Worm (Caenorhabditis elegans) whole organism, mixed stage, embryonic: ENCODE data around the gene hpo-12.

ENCODE experiments used
- bed-3 ChIP-seq: fragments of 200-800 bp; sonication (Bioruptor generic); optimal IDR thresholded peaks from 3 replicates; lab custom pipeline; 2018; ENCODE audit warnings: mild to moderate bottlenecking, missing genetic modification characterization, moderate library complexity, missing compliant biosample characterization
- blmp-1 ChIP-seq: fragments of 150-350 bp; optimal IDR thresholded peaks from 2 replicates; lab custom pipeline; 2014; ENCODE audit warnings: missing biosample characterization, missing genetic modification characterization
- ceh-39 ChIP-seq: fragments of 150-350 bp; optimal IDR thresholded peaks from 2 replicates; lab custom pipeline; 2014; ENCODE audit warnings: missing biosample characterization, missing genetic modification characterization
- ceh-43 ChIP-seq: fragments of 200-800 bp; sonication (Bioruptor generic); optimal IDR thresholded peaks from 2 replicates; lab custom pipeline; 2018; ENCODE audit warnings: mild to moderate bottlenecking, missing genetic modification characterization, moderate library complexity, missing compliant biosample characterization
- ceh-83 ChIP-seq: fragments of 200-800 bp; sonication (Bioruptor generic); optimal IDR thresholded peaks from 2 replicates; lab custom pipeline; 2018; ENCODE audit warnings: mild to moderate bottlenecking, missing genetic modification characterization, missing compliant biosample characterization
- ces-1 ChIP-seq: fragments of 150-350 bp; optimal IDR thresholded peaks from 2 replicates; lab custom pipeline; 2014; ENCODE audit warnings: missing biosample characterization, missing genetic modification reagents, missing genetic modification characterization
- cnd-1 ChIP-seq: fragments of 200-800 bp; sonication (Bioruptor generic); optimal IDR thresholded peaks from 2 replicates; lab custom pipeline; 2018; ENCODE audit warnings: mild to moderate bottlenecking, missing genetic modification characterization, missing compliant biosample characterization
- drap-1 ChIP-seq: fragments of 200-800 bp; sonication (Bioruptor generic); optimal IDR thresholded peaks from 3 replicates; lab custom pipeline; 2018; ENCODE audit warnings: mild to moderate bottlenecking, missing genetic modification characterization, missing compliant biosample characterization
- elt-3 ChIP-seq: fragments of 150-350 bp; optimal IDR thresholded peaks from 2 replicates; lab custom pipeline; 2014; ENCODE audit warnings: missing biosample characterization, missing genetic modification characterization
- flh-1 ChIP-seq: fragments of 200-800 bp; sonication (Bioruptor generic); optimal IDR thresholded peaks from 2 replicates; lab custom pipeline; 2018; ENCODE audit warnings: mild to moderate bottlenecking, missing genetic modification characterization, moderate library complexity, missing compliant biosample characterization
- ham-2 ChIP-seq: fragments of 200-800 bp; sonication (Bioruptor generic); optimal IDR thresholded peaks from 2 replicates; lab custom pipeline; 2018; ENCODE audit warnings: mild to moderate bottlenecking, missing genetic modification characterization, missing compliant biosample characterization
- lin-13 ChIP-seq: fragments of 150-350 bp; optimal IDR thresholded peaks from 2 replicates; lab custom pipeline; 2014; ENCODE audit warnings: missing biosample characterization, missing genetic modification characterization
- lsy-2 ChIP-seq: fragments of 150-350 bp; optimal IDR thresholded peaks from 2 replicates; lab custom pipeline; 2014; ENCODE audit warnings: missing biosample characterization, missing genetic modification characterization
- mab-5 ChIP-seq: fragments of 150-350 bp; optimal IDR thresholded peaks from 2 replicates; lab custom pipeline; 2014; ENCODE audit warnings: missing biosample characterization, missing genetic modification characterization
- mep-1 ChIP-seq: fragments of 150-350 bp; optimal IDR thresholded peaks from 2 replicates; lab custom pipeline; 2017; ENCODE audit warnings: missing biosample characterization, missing genetic modification reagents, missing genetic modification characterization, inconsistent platforms
- mls-2 ChIP-seq: sonication (generic microtip); optimal IDR thresholded peaks from 2 replicates; lab custom pipeline; 2016; ENCODE audit warnings: mild to moderate bottlenecking, missing genetic modification characterization, moderate library complexity, missing compliant biosample characterization
- nhr-12 ChIP-seq: fragments of 150-350 bp; optimal IDR thresholded peaks from 2 replicates; lab custom pipeline; 2014; ENCODE audit warnings: missing biosample characterization, missing genetic modification characterization
- nhr-2 ChIP-seq: fragments of 150-350 bp; optimal IDR thresholded peaks from 2 replicates; lab custom pipeline; 2014; ENCODE audit warnings: missing biosample characterization, missing genetic modification characterization
- nhr-237 ChIP-seq: fragments of 150-350 bp; optimal IDR thresholded peaks from 2 replicates; lab custom pipeline; 2014; ENCODE audit warnings: missing biosample characterization, missing genetic modification characterization
- nhr-28 ChIP-seq: fragments of 150-350 bp; optimal IDR thresholded peaks from 2 replicates; lab custom pipeline; 2014; ENCODE audit warnings: missing biosample characterization, missing genetic modification characterization
- nhr-76 ChIP-seq: sonication (generic microtip); optimal IDR thresholded peaks from 2 replicates; lab custom pipeline; 2017; ENCODE audit warnings: missing biosample characterization, missing genetic modification characterization
- pha-4 ChIP-seq: fragments of 150-350 bp; optimal IDR thresholded peaks from 2 replicates; lab custom pipeline; 2018; ENCODE audit warnings: missing biosample characterization, missing genetic modification reagents, missing genetic modification characterization
- sem-2 ChIP-seq: fragments of 200-800 bp; sonication (Bioruptor generic); optimal IDR thresholded peaks from 2 replicates; lab custom pipeline; 2018; ENCODE audit warnings: mild to moderate bottlenecking, missing genetic modification characterization, missing compliant biosample characterization
- snpc-4 ChIP-seq: fragments of 150-350 bp; optimal IDR thresholded peaks from 2 replicates; lab custom pipeline; 2014; ENCODE audit warnings: missing biosample characterization, missing genetic modification characterization
- sptf-1 ChIP-seq: sonication (generic microtip); optimal IDR thresholded peaks from 2 replicates; lab custom pipeline; 2017; ENCODE audit warnings: mild to moderate bottlenecking, missing genetic modification characterization, moderate library complexity, missing compliant biosample characterization
- tbx-8 ChIP-seq: fragments of 200-800 bp; sonication (Bioruptor generic); optimal IDR thresholded peaks from 2 replicates; lab custom pipeline; 2018; ENCODE audit warnings: mild to moderate bottlenecking, missing genetic modification characterization, moderate library complexity, missing compliant biosample characterization
- unc-120 ChIP-seq: sonication (generic microtip); optimal IDR thresholded peaks from 2 replicates; lab custom pipeline; 2017; ENCODE audit warnings: missing genetic modification characterization, missing compliant biosample characterization; ENCODE audit not compliant: poor library complexity, severe bottlenecking
- unc-62 ChIP-seq: fragments of 150-350 bp; optimal IDR thresholded peaks from 2 replicates; lab custom pipeline; 2014; ENCODE audit warnings: missing biosample characterization, missing genetic modification reagents, missing genetic modification characterization
- zip-8 ChIP-seq: fragments of 150-350 bp; optimal IDR thresholded peaks from 2 replicates; lab custom pipeline; 2014; ENCODE audit warnings: missing biosample characterization, missing genetic modification characterization
- ztf-11 ChIP-seq: fragments of 150-350 bp; optimal IDR thresholded peaks from 2 replicates; lab custom pipeline; 2014; ENCODE audit warnings: missing biosample characterization, missing genetic modification characterization

Gene hpo-12

ce11 chrIV:12287628-12288027, 4.7 kb downstream of the hpo-12 start, which contains the start of gene erl-1:
TSS of gene erl-1 (plus strand) at chrIV:12287928.
- TF ChIP-seq sptf-1 (tag; lab: Kevin White, UChicago) (no peak), flh-1 (GFP tag; lab: Kevin White, UChicago) (no peak), snpc-4 (no peak), nhr-2 (tag; lab: Kevin White, UChicago) (no peak), nhr-28 (tag; lab: Kevin White, UChicago) (no peak)
- TF ChIP-seq, all 35 proteins: peak for 0

- no peak for TF ChIP-seq snpc-4
These were observed 6.2 kb downstream of the hpo-12 start, which contains the start of gene C42C1.9 for ce11 chrIV:12289149-12289548. TSS of gene C42C1.9 (plus strand) at chrIV:12289449.

- TF ChIP-seq unc-120 (tag; lab: Kevin White, UChicago), result no peak
- TF ChIP-seq cnd-1 (tag; lab: Kevin White, UChicago), result no peak
- TF ChIP-seq flh-1 (GFP tag; lab: Kevin White, UChicago), result no peak
- no peak for TF ChIP-seq elt-3
- no peak for TF ChIP-seq snpc-4
- TF ChIP-seq ceh-83 (GFP tag; lab: Kevin White, UChicago), result no peak
- no peak for TF ChIP-seq nhr-28 (tag; lab: Kevin White, UChicago)
- no peak for TF ChIP-seq lin-13 (tag; lab: Kevin White, UChicago)
- TF ChIP-seq, all 35 proteins: peak for 0
These were observed 7.8 kb downstream of the hpo-12 start, which contains the start of gene C42C1.8 for ce11 chrIV:12290744-12291143. TSS of gene C42C1.8 (plus strand) at chrIV:12291044.

ce11 chrIV:12301161-12301560, 18.2 kb downstream of the hpo-12 start, which contains the start of gene oac-59:
TSS of gene oac-59 (minus strand) at chrIV:12301261.
- TF ChIP-seq snpc-4 (no peak), nhr-2 (tag; lab: Kevin White, UChicago) (no peak), cnd-1 (tag; lab: Kevin White, UChicago) (no peak), sem-2 (GFP tag; lab: Kevin White, UChicago) (no peak), sptf-1 (tag; lab: Kevin White, UChicago) (no peak), ceh-39 (tag; lab: Kevin White, UChicago) (no peak), nhr-12 (tag; lab: Kevin White, UChicago) (no peak), unc-62 (GFP tag; lab: Kevin White, UChicago) (no peak), lin-13 (tag; lab: Kevin White, UChicago) (no peak), bed-3 (GFP tag; lab: Kevin White, UChicago) (no peak), mab-5 (no peak), ceh-83 (GFP tag; lab: Kevin White, UChicago) (no peak), nhr-28 (tag; lab: Kevin White, UChicago) (no peak), mls-2 (tag; lab: Kevin White, UChicago) (no peak), ces-1 (no peak)
- TF ChIP-seq, all 35 proteins: peak for 0

ce11 chrIV:12302885-12303284, 19.9 kb downstream of the hpo-12 start:
- no peak for TF ChIP-seq cnd-1 (tag; lab: Kevin White, UChicago)
- TF ChIP-seq mls-2 (tag; lab: Kevin White, UChicago), result no peak
- TF ChIP-seq ztf-11, result no peak
- TF ChIP-seq bed-3 (GFP tag; lab: Kevin White, UChicago), result no peak
- TF ChIP-seq flh-1 (GFP tag; lab: Kevin White, UChicago), result no peak
- TF ChIP-seq blmp-1, result no peak
- TF ChIP-seq ces-1, result no peak
- no peak for TF ChIP-seq ceh-43 (GFP tag; lab: Kevin White, UChicago)
- no peak for TF ChIP-seq drap-1 (GFP tag; lab: Kevin White, UChicago)
- TF ChIP-seq sptf-1 (tag; lab: Kevin White, UChicago), result no peak
- TF ChIP-seq lin-13 (tag; lab: Kevin White, UChicago), result no peak
- no peak for TF ChIP-seq snpc-4
- TF ChIP-seq unc-120 (tag; lab: Kevin White, UChicago), result no peak
- TF ChIP-seq nhr-237, result no peak
- TF ChIP-seq unc-62 (GFP tag; lab: Kevin White, UChicago), result no peak
- TF ChIP-seq mep-1 (tag; lab: Kevin White, UChicago), result no peak
- no peak for TF ChIP-seq zip-8 (tag; lab: Kevin White, UChicago)
- no peak for TF ChIP-seq nhr-76 (tag; lab: Kevin White, UChicago)

- TF ChIP-seq lin-13 (tag; lab: Kevin White, UChicago), result no peak
- TF ChIP-seq lsy-2 (tag; lab: Kevin White, UChicago), result no peak
- no peak for TF ChIP-seq mep-1 (tag; lab: Kevin White, UChicago)
- TF ChIP-seq unc-62 (GFP tag; lab: Kevin White, UChicago), result no peak
- no peak for TF ChIP-seq mls-2 (tag; lab: Kevin White, UChicago)
- TF ChIP-seq ceh-39 (tag; lab: Kevin White, UChicago), result no peak
- no peak for TF ChIP-seq unc-120 (tag; lab: Kevin White, UChicago)
- TF ChIP-seq tbx-8 (GFP tag; lab: Kevin White, UChicago), result no peak
- TF ChIP-seq ceh-43 (GFP tag; lab: Kevin White, UChicago), result no peak
- no peak for TF ChIP-seq flh-1 (GFP tag; lab: Kevin White, UChicago)
- TF ChIP-seq blmp-1, result no peak
- no peak for TF ChIP-seq ham-2 (GFP tag; lab: Kevin White, UChicago)
- no peak for TF ChIP-seq pha-4
- TF ChIP-seq nhr-76 (tag; lab: Kevin White, UChicago), result no peak
- TF ChIP-seq nhr-237, result no peak
- TF ChIP-seq nhr-28 (tag; lab: Kevin White, UChicago), result no peak
- TF ChIP-seq bed-3 (GFP tag; lab: Kevin White, UChicago), result no peak
- TF ChIP-seq snpc-4, result no peak
- no peak for TF ChIP-seq ceh-83 (GFP tag; lab: Kevin White, UChicago)
These were observed 21.8 kb downstream of the hpo-12 start for ce11 chrIV:12304750-12305149.
